Fruit fly (Drosophila melanogaster): Measurements from ENCODE around the gene CG32816.

dm6 chrX:361418-361817 is 109.1 kb downstream of the CG32816 start:
- no peak for TF ChIP-seq insv (optimal IDR thresholded peaks at IDR 0.05)
- no peak for TF ChIP-seq psq (optimal IDR thresholded peaks at IDR 0.05)
- no peak for TF ChIP-seq Myc (optimal IDR thresholded peaks at IDR 0.05)
- TF ChIP-seq h (optimal IDR thresholded peaks at IDR 0.05), result no peak
- no peak for TF ChIP-seq Sin3A (optimal IDR thresholded peaks at IDR 0.05)
